Fruit fly (Drosophila melanogaster) whole organism, embryonic: Measurements from ENCODE around the gene Pits.

Source experiments
- Adf1 ChIP-seq: fragments of 200-800 bp; sonication (Bioruptor generic); IDR thresholded peaks from 2 replicates; pipeline ENCODE4 v1.3.6; 2022; ENCODE audit warnings: missing biosample characterization, missing genetic modification characterization
- Blimp-1 ChIP-seq: fragments of 200-800 bp; sonication (Bioruptor generic); optimal IDR thresholded peaks from 3 replicates; lab custom pipeline; 2018; ENCODE audit warnings: missing biosample characterization, missing genetic modification characterization, mild to moderate bottlenecking, moderate library complexity, missing genetic modification reagents
- CG10274 ChIP-seq: fragments of 200-800 bp; sonication (Bioruptor generic); optimal IDR thresholded peaks from 3 replicates; lab custom pipeline; 2017; ENCODE audit warnings: missing biosample characterization, mild to moderate bottlenecking, missing genetic modification characterization
- CG10462 ChIP-seq: fragments of 200-800 bp; sonication (Bioruptor generic); optimal IDR thresholded peaks from 2 replicates; lab custom pipeline; 2016; ENCODE audit warnings: missing biosample characterization, missing genetic modification characterization
- CG11398 ChIP-seq: fragments of 200-800 bp; sonication (Bioruptor generic); optimal IDR thresholded peaks from 2 replicates; lab custom pipeline; 2016; ENCODE audit warnings: missing biosample characterization, missing genetic modification characterization
- CG11696 ChIP-seq: fragments of 200-800 bp; sonication (Bioruptor generic); IDR thresholded peaks from 2 replicates; pipeline ENCODE4 v1.3.6; 2022; ENCODE audit warnings: missing biosample characterization, missing genetic modification characterization
- CG14860 ChIP-seq: fragments of 200-800 bp; sonication (Bioruptor generic); IDR thresholded peaks from 3 replicates; pipeline ENCODE4 v1.3.6; 2022; ENCODE audit warnings: missing biosample characterization, missing genetic modification characterization; ENCODE audit not compliant: partially characterized antibody
- CG15514 ChIP-seq: fragments of 200-800 bp; sonication (Bioruptor generic); optimal IDR thresholded peaks from 3 replicates; lab custom pipeline; 2017; ENCODE audit warnings: missing biosample characterization, missing genetic modification characterization, mild to moderate bottlenecking, moderate library complexity, missing genetic modification reagents
- CG17568 ChIP-seq: fragments of 200-800 bp; sonication (Bioruptor generic); optimal IDR thresholded peaks from 2 replicates; lab custom pipeline; 2018; ENCODE audit warnings: missing biosample characterization, mild to moderate bottlenecking, missing genetic modification characterization, moderate library complexity
- CG18262 ChIP-seq: fragments of 200-800 bp; optimal IDR thresholded peaks from 3 replicates; lab custom pipeline; 2019; ENCODE audit warnings: missing biosample characterization, mild to moderate bottlenecking, missing genetic modification characterization, moderate library complexity
- CG2202 ChIP-seq: fragments of 200-800 bp; sonication (Bioruptor generic); optimal IDR thresholded peaks from 2 replicates; lab custom pipeline; 2018; ENCODE audit warnings: missing biosample characterization, mild to moderate bottlenecking, missing genetic modification characterization
- CG3281 ChIP-seq: fragments of 200-800 bp; sonication (Bioruptor generic); optimal IDR thresholded peaks from 3 replicates; lab custom pipeline; 2017; ENCODE audit warnings: missing biosample characterization, mild to moderate bottlenecking, missing genetic modification characterization
- CG3847 ChIP-seq: fragments of 200-800 bp; sonication (Bioruptor generic); IDR thresholded peaks from 2 replicates; pipeline ENCODE4 v1.3.6; 2022; ENCODE audit warnings: missing biosample characterization, missing genetic modification characterization
- CG4282 ChIP-seq: fragments of 200-800 bp; sonication (Bioruptor generic); optimal IDR thresholded peaks from 2 replicates; lab custom pipeline; 2016; ENCODE audit warnings: missing biosample characterization, missing genetic modification characterization
- CG6175 ChIP-seq: fragments of 200-800 bp; sonication (Bioruptor generic); IDR thresholded peaks from 3 replicates; pipeline ENCODE4 v1.3.6; 2022; ENCODE audit warnings: missing biosample characterization, missing genetic modification characterization
- CG7963 ChIP-seq: fragments of 200-800 bp; sonication (Bioruptor generic); IDR thresholded peaks from 3 replicates; pipeline ENCODE4 v1.3.6; 2022; ENCODE audit warnings: missing biosample characterization, missing genetic modification characterization; ENCODE audit not compliant: partially characterized antibody
- CG7987 ChIP-seq: fragments of 200-800 bp; sonication (Bioruptor generic); optimal IDR thresholded peaks from 2 replicates; lab custom pipeline; 2018; ENCODE audit warnings: missing biosample characterization, mild to moderate bottlenecking, missing genetic modification characterization, moderate library complexity
- Doc3 ChIP-seq: fragments of 200-800 bp; sonication (Bioruptor generic); IDR thresholded peaks from 3 replicates; pipeline ENCODE4 v1.3.6; 2022; ENCODE audit warnings: missing biosample characterization, missing genetic modification characterization; ENCODE audit not compliant: partially characterized antibody
- Elba2 ChIP-seq: fragments of 200-800 bp; sonication (Bioruptor generic); optimal IDR thresholded peaks from 3 replicates; lab custom pipeline; 2016; ENCODE audit warnings: missing biosample characterization, missing genetic modification characterization
- Ets97D ChIP-seq: fragments of 200-800 bp; sonication (Bioruptor generic); optimal IDR thresholded peaks from 3 replicates; lab custom pipeline; 2016; ENCODE audit warnings: missing biosample characterization, missing genetic modification characterization
- Hr3 ChIP-seq: fragments of 200-800 bp; sonication (Bioruptor generic); optimal IDR thresholded peaks from 3 replicates; lab custom pipeline; 2016; ENCODE audit warnings: missing biosample characterization, missing genetic modification characterization
- Max ChIP-seq: fragments of 200-800 bp; sonication (Bioruptor generic); optimal IDR thresholded peaks from 2 replicates; lab custom pipeline; 2016; ENCODE audit warnings: missing biosample characterization, mild to moderate bottlenecking, missing genetic modification characterization
- Mes4 ChIP-seq: fragments of 200-800 bp; sonication (Bioruptor generic); optimal IDR thresholded peaks from 2 replicates; lab custom pipeline; 2016; ENCODE audit warnings: missing biosample characterization, missing genetic modification characterization
- Mrtf ChIP-seq: fragments of 200-800 bp; sonication (Bioruptor generic); IDR thresholded peaks from 3 replicates; pipeline ENCODE4 v1.3.6; 2022; ENCODE audit warnings: missing biosample characterization, missing genetic modification characterization
- Myb ChIP-seq: fragments of 200-800 bp; sonication (Bioruptor generic); optimal IDR thresholded peaks from 2 replicates; lab custom pipeline; 2016; ENCODE audit warnings: missing biosample characterization, missing genetic modification characterization
- Ravus ChIP-seq: fragments of 200-800 bp; sonication (Bioruptor generic); IDR thresholded peaks from 2 replicates; pipeline ENCODE4 v1.3.6; 2022; ENCODE audit warnings: missing biosample characterization, missing genetic modification characterization
- Scr ChIP-seq: fragments of 200-800 bp; sonication (Bioruptor generic); IDR thresholded peaks from 2 replicates; pipeline ENCODE4 v1.3.6; 2022; ENCODE audit warnings: missing biosample characterization, missing genetic modification characterization; ENCODE audit not compliant: partially characterized antibody
- Sin3A ChIP-seq: fragments of >200 bp; optimal IDR thresholded peaks from 2 replicates; lab custom pipeline; 2018
- Sox100B ChIP-seq: fragments of 200-800 bp; sonication (Bioruptor generic); optimal IDR thresholded peaks from 3 replicates; lab custom pipeline; 2018; ENCODE audit warnings: missing biosample characterization, mild to moderate bottlenecking, missing genetic modification characterization
- Sry-β ChIP-seq: fragments of 200-800 bp; sonication (Bioruptor generic); optimal IDR thresholded peaks from 2 replicates; lab custom pipeline; 2018; ENCODE audit warnings: missing biosample characterization, mild to moderate bottlenecking, missing genetic modification characterization, moderate library complexity
- bsh ChIP-seq, 2 experiments: fragments of 200-800 bp; sonication (Bioruptor generic); optimal IDR thresholded peaks; 2 replicates each; lab custom pipeline; 2017 to 2018; ENCODE audit warnings: mild to moderate bottlenecking in 2 of 2, missing biosample characterization in 2 of 2, missing genetic modification characterization in 2 of 2, moderate library complexity in 1 of 2
- corto ChIP-seq: fragments of 200-800 bp; sonication (Bioruptor generic); optimal IDR thresholded peaks from 2 replicates; lab custom pipeline; 2016; ENCODE audit warnings: missing biosample characterization, mild to moderate bottlenecking, missing genetic modification characterization, moderate library complexity
- dpn ChIP-seq, 2 experiments: fragments of 200-800 bp; sonication (Bioruptor generic); optimal IDR thresholded peaks; 3 replicates each; lab custom pipeline; 2016; ENCODE audit warnings: missing biosample characterization in 2 of 2, missing genetic modification characterization in 2 of 2
- esg ChIP-seq: fragments of 200-800 bp; sonication (Bioruptor generic); conservative IDR thresholded peaks from 2 replicates; pipeline ENCODE4 v1.3.6; 2022; ENCODE audit warnings: missing biosample characterization, missing genetic modification characterization
- fd64A ChIP-seq: fragments of 200-800 bp; sonication (Bioruptor generic); optimal IDR thresholded peaks from 3 replicates; lab custom pipeline; 2018; ENCODE audit warnings: missing biosample characterization, mild to moderate bottlenecking, missing genetic modification characterization
- gem ChIP-seq: fragments of 200-800 bp; sonication (Bioruptor generic); optimal IDR thresholded peaks from 2 replicates; lab custom pipeline; 2019; ENCODE audit warnings: missing biosample characterization, mild to moderate bottlenecking, missing genetic modification characterization, moderate library complexity
- gsb ChIP-seq: fragments of 200-800 bp; sonication (Bioruptor generic); IDR thresholded peaks from 2 replicates; pipeline ENCODE4 v1.3.6; 2022; ENCODE audit warnings: missing biosample characterization, missing genetic modification characterization
- jing ChIP-seq: fragments of 200-800 bp; sonication (Bioruptor generic); optimal IDR thresholded peaks from 2 replicates; lab custom pipeline; 2018; ENCODE audit warnings: missing biosample characterization, mild to moderate bottlenecking, missing genetic modification characterization
- kah ChIP-seq: fragments of 200-800 bp; sonication (Bioruptor generic); optimal IDR thresholded peaks from 2 replicates; lab custom pipeline; 2018; ENCODE audit warnings: missing biosample characterization, mild to moderate bottlenecking, missing genetic modification characterization
- kni ChIP-seq: fragments of 200-800 bp; sonication (Bioruptor generic); optimal IDR thresholded peaks from 3 replicates; lab custom pipeline; 2017; ENCODE audit warnings: mild to moderate bottlenecking, missing biosample characterization, missing genetic modification reagents, missing genetic modification characterization
- lov ChIP-seq, 2 experiments: fragments of 200-800 bp in 1 of 2; fragments of >200 bp in 1 of 2; sonication (Bioruptor generic) in 1 of 2; IDR thresholded peaks in 1 of 2; optimal IDR thresholded peaks in 1 of 2; 2 replicates in 1 of 2; 3 replicates in 1 of 2; pipeline versions ENCODE4 v1.3.6 to Lab custom; 2017 to 2022; ENCODE audit warnings: missing biosample characterization in 1 of 2, missing genetic modification characterization in 1 of 2
- mld ChIP-seq: fragments of 200-800 bp; sonication (Bioruptor generic); IDR thresholded peaks from 3 replicates; pipeline ENCODE4 v1.3.6; 2022; ENCODE audit warnings: missing biosample characterization, missing genetic modification characterization; ENCODE audit not compliant: partially characterized antibody
- pho ChIP-seq: fragments of 200-800 bp; sonication (Bioruptor generic); optimal IDR thresholded peaks from 2 replicates; lab custom pipeline; 2016; ENCODE audit warnings: missing biosample characterization, missing genetic modification characterization
- run ChIP-seq: fragments of 200-800 bp; sonication (Bioruptor generic); optimal IDR thresholded peaks from 3 replicates; lab custom pipeline; 2018; ENCODE audit warnings: missing biosample characterization, mild to moderate bottlenecking, missing genetic modification characterization
- tna ChIP-seq: fragments of 200-800 bp; sonication (Bioruptor generic); IDR thresholded peaks from 2 replicates; pipeline ENCODE4 v1.3.6; 2022; ENCODE audit warnings: missing biosample characterization, missing genetic modification characterization; ENCODE audit not compliant: partially characterized antibody
- vvl ChIP-seq: fragments of 200-800 bp; sonication (Bioruptor generic); IDR thresholded peaks from 2 replicates; pipeline ENCODE4 v1.3.6; 2022; ENCODE audit warnings: missing biosample characterization, missing genetic modification characterization
- zen2 ChIP-seq: fragments of 200-800 bp; sonication (Bioruptor generic); IDR thresholded peaks from 3 replicates; pipeline ENCODE4 v1.3.6; 2022; ENCODE audit warnings: missing biosample characterization, missing genetic modification characterization; ENCODE audit not compliant: partially characterized antibody

Gene Pits

dm6 chrX:12631317-12632156 lies 48.5 kb upstream of the Pits start, which contains the start of gene Tomosyn (continued):
- TF ChIP-seq kah (peak; percentile 85), esg (GFP tag; lab: Robert Waterston, UW) (no peak), Doc3 (GFP tag; lab: Robert Waterston, UW) (peak; percentile 62), Ets97D (GFP tag; lab: Kevin White, UChicago) (peak; percentile 67), tna (GFP tag; lab: Robert Waterston, UW) (peak; percentile 54; the same call in 1 of the 2 replicates), CG7987 (GFP tag; lab: Kevin White, UChicago) (no peak), kni (GFP tag; lab: Kevin White, UChicago) (no peak), Ravus (GFP tag; lab: Robert Waterston, UW) (no peak), mld (GFP tag; lab: Robert Waterston, UW) (peak; percentile 58; the same call in 1 of the 3 replicates), lov (optimal IDR thresholded peaks at IDR 0.05; lab: Kevin White, UChicago) (no peak), lov (GFP tag; IDR thresholded peaks at IDR 0.05; lab: Robert Waterston, UW) (no peak), CG4282 (no peak), zen2 (GFP tag; lab: Robert Waterston, UW) (peak; percentile 29; the same call in 1 of the 3 replicates), CG7963 (GFP tag; lab: Robert Waterston, UW) (peak; percentile 70), Sox100B (GFP tag; lab: Kevin White, UChicago) (no peak), Max (GFP tag; lab: Kevin White, UChicago) (peak; percentile 49), CG11398 (GFP tag; lab: Kevin White, UChicago) (no peak), Adf1 (no peak), fd64A (GFP tag; lab: Kevin White, UChicago) (no peak), CG14860 (GFP tag; lab: Robert Waterston, UW) (peak; percentile 71), run (tag; lab: Kevin White, UChicago) (no peak), CG11696 (GFP tag; lab: Robert Waterston, UW) (no peak), vvl (GFP tag; lab: Robert Waterston, UW) (peak; percentile 33; the same call in 1 of the 2 replicates), CG2202 (no peak), CG10462 (GFP tag; lab: Kevin White, UChicago) (no peak), corto (GFP tag; lab: Kevin White, UChicago) (no peak), CG3847 (GFP tag; lab: Robert Waterston, UW) (peak; percentile 50), bsh (GFP tag; optimal IDR thresholded peaks at IDR 0.05; lab: Kevin White, UChicago) (peak in 1 of 2 experiments; percentile 58), Sin3A (lab: Kevin White, UChicago) (no peak), CG10274 (GFP tag; lab: Kevin White, UChicago) (no peak), CG17568 (GFP tag; lab: Kevin White, UChicago) (no peak), pho (GFP tag; lab: Kevin White, UChicago) (peak; percentile 26), Mes4 (no peak), Mrtf (GFP tag; lab: Robert Waterston, UW) (no peak), Scr (peak; percentile 77), Elba2 (GFP tag; lab: Kevin White, UChicago) (peak; percentile 14), jing (GFP tag; lab: Kevin White, UChicago) (no peak), dpn (GFP tag; optimal IDR thresholded peaks at IDR 0.05; lab: Kevin White, UChicago) (peak; percentile 10 to 39), gsb (GFP tag; lab: Robert Waterston, UW) (no peak), Sry-β (GFP tag; lab: Kevin White, UChicago) (no peak), Myb (peak; percentile 35), CG6175 (no peak), CG18262 (tag; lab: Kevin White, UChicago) (peak; percentile 59), gem (tag; lab: Kevin White, UChicago) (peak; percentile 69), CG3281 (GFP tag; lab: Kevin White, UChicago) (no peak), Hr3 (GFP tag; lab: Kevin White, UChicago) (peak; percentile 35), CG15514 (GFP tag; lab: Kevin White, UChicago) (peak; percentile 36), Blimp-1 (GFP tag; lab: Kevin White, UChicago) (peak; percentile 46)
